Worm (Caenorhabditis elegans) whole organism, late embryonic: Measurements from ENCODE around the gene tmem-258.
A peak's percentile ranks its signal among the peaks of the same experiment; 100 is the strongest.
"Not testable (repeated sequence)": the region's sequence is repeated elsewhere in the genome, so short reads cannot be mapped to it uniquely, and the experiment has no call there.

ENCODE experiments used
- C08G9.2 ChIP-seq: sonication (generic microtip); optimal IDR thresholded peaks from 2 replicates; lab custom pipeline; 2016; ENCODE audit warnings: mild to moderate bottlenecking, missing genetic modification characterization, moderate library complexity, missing compliant biosample characterization
- C38D4.7 ChIP-seq: fragments of 200-800 bp; sonication (Bioruptor generic); optimal IDR thresholded peaks from 2 replicates; lab custom pipeline; 2018; ENCODE audit warnings: mild to moderate bottlenecking, missing genetic modification characterization, moderate library complexity, missing compliant biosample characterization
- K02D7.2 ChIP-seq: sonication (generic microtip); optimal IDR thresholded peaks from 2 replicates; lab custom pipeline; 2017; ENCODE audit warnings: mild to moderate bottlenecking, missing genetic modification characterization, missing compliant biosample characterization
- ahr-1 ChIP-seq: sonication (generic microtip); optimal IDR thresholded peaks from 2 replicates; lab custom pipeline; 2016; ENCODE audit warnings: missing genetic modification characterization, missing compliant biosample characterization
- ceh-14 ChIP-seq: sonication (generic microtip); optimal IDR thresholded peaks from 2 replicates; lab custom pipeline; 2016; ENCODE audit warnings: missing genotype, missing genetic modification characterization, missing compliant biosample characterization
- ceh-18 ChIP-seq: sonication (generic microtip); optimal IDR thresholded peaks from 2 replicates; lab custom pipeline; 2016; ENCODE audit warnings: missing genetic modification characterization, missing compliant biosample characterization
- ceh-19 ChIP-seq: fragments of 200-800 bp; sonication (Bioruptor generic); optimal IDR thresholded peaks from 2 replicates; lab custom pipeline; 2018; ENCODE audit warnings: mild to moderate bottlenecking, missing genetic modification characterization, missing compliant biosample characterization
- ceh-22 ChIP-seq: sonication (generic microtip); optimal IDR thresholded peaks from 2 replicates; lab custom pipeline; 2017; ENCODE audit warnings: missing biosample characterization, missing genetic modification characterization
- ceh-30 ChIP-seq: fragments of 150-350 bp; optimal IDR thresholded peaks from 2 replicates; lab custom pipeline; 2014; ENCODE audit warnings: missing biosample characterization, missing genetic modification characterization
- ceh-31 ChIP-seq: sonication (generic microtip); optimal IDR thresholded peaks from 2 replicates; lab custom pipeline; 2016; ENCODE audit warnings: missing genetic modification characterization, missing compliant biosample characterization
- ceh-9 ChIP-seq: sonication (generic microtip); optimal IDR thresholded peaks from 2 replicates; lab custom pipeline; 2016; ENCODE audit warnings: mild to moderate bottlenecking, missing genetic modification characterization, inconsistent platforms, missing compliant biosample characterization
- che-1 ChIP-seq: sonication (generic microtip); optimal IDR thresholded peaks from 2 replicates; lab custom pipeline; 2016; ENCODE audit warnings: mild to moderate bottlenecking, missing genetic modification characterization, missing compliant biosample characterization
- dmd-4 ChIP-seq: sonication (generic microtip); optimal IDR thresholded peaks from 2 replicates; lab custom pipeline; 2016; ENCODE audit warnings: borderline replicate concordance, missing genetic modification characterization, missing compliant biosample characterization
- dve-1 ChIP-seq: sonication (generic microtip); optimal IDR thresholded peaks from 2 replicates; lab custom pipeline; 2017; ENCODE audit warnings: antibody characterized with exemption, mild to moderate bottlenecking, missing genetic modification characterization, missing compliant biosample characterization
- elt-2 ChIP-seq: sonication (generic microtip); optimal IDR thresholded peaks from 2 replicates; lab custom pipeline; 2016; ENCODE audit warnings: missing genetic modification reagents, missing genetic modification characterization, missing compliant biosample characterization
- fax-1 ChIP-seq: sonication (generic microtip); optimal IDR thresholded peaks from 2 replicates; lab custom pipeline; 2016; ENCODE audit warnings: missing genotype, missing genetic modification characterization, missing compliant biosample characterization
- fkh-10 ChIP-seq: fragments of 150-350 bp; optimal IDR thresholded peaks from 2 replicates; lab custom pipeline; 2014; ENCODE audit warnings: missing biosample characterization, missing genetic modification reagents, missing genetic modification characterization
- hlh-13 ChIP-seq: fragments of 200-800 bp; sonication (Bioruptor generic); optimal IDR thresholded peaks from 2 replicates; lab custom pipeline; 2018; ENCODE audit warnings: mild to moderate bottlenecking, missing genetic modification characterization, missing compliant biosample characterization
- hlh-6 ChIP-seq: sonication (generic microtip); optimal IDR thresholded peaks from 2 replicates; lab custom pipeline; 2016; ENCODE audit warnings: missing genotype, missing genetic modification characterization, missing compliant biosample characterization
- hlh-8 ChIP-seq: sonication (generic microtip); optimal IDR thresholded peaks from 2 replicates; lab custom pipeline; 2016; ENCODE audit warnings: missing genotype, missing genetic modification characterization, missing compliant biosample characterization
- lim-6 ChIP-seq: sonication (generic microtip); optimal IDR thresholded peaks from 2 replicates; lab custom pipeline; 2016; ENCODE audit warnings: missing genetic modification characterization, missing compliant biosample characterization
- lin-11 ChIP-seq: fragments of 200-800 bp; sonication (Bioruptor generic); optimal IDR thresholded peaks from 2 replicates; lab custom pipeline; 2018; ENCODE audit warnings: mild to moderate bottlenecking, missing genetic modification characterization, missing compliant biosample characterization
- madf-2 ChIP-seq: sonication (generic microtip); optimal IDR thresholded peaks from 2 replicates; lab custom pipeline; 2017; ENCODE audit warnings: missing genetic modification characterization, missing compliant biosample characterization
- nfya-1 ChIP-seq: sonication (generic microtip); optimal IDR thresholded peaks from 2 replicates; lab custom pipeline; 2017; ENCODE audit warnings: missing genetic modification characterization, mild to moderate bottlenecking, missing compliant biosample characterization, antibody characterized with exemption, moderate library complexity
- nhr-11 ChIP-seq: fragments of 150-350 bp; optimal IDR thresholded peaks from 2 replicates; lab custom pipeline; 2014; ENCODE audit warnings: missing biosample characterization, missing genetic modification characterization
- odd-2 ChIP-seq: sonication (generic microtip); optimal IDR thresholded peaks from 2 replicates; lab custom pipeline; 2017; ENCODE audit warnings: antibody characterized with exemption, mild to moderate bottlenecking, missing genetic modification characterization, missing compliant biosample characterization
- pha-4 ChIP-seq: fragments of 150-350 bp; optimal IDR thresholded peaks from 2 replicates; lab custom pipeline; 2018; ENCODE audit warnings: missing biosample characterization, missing genetic modification reagents, missing genetic modification characterization
- pros-1 ChIP-seq: fragments of 150-350 bp; optimal IDR thresholded peaks from 2 replicates; lab custom pipeline; 2014; ENCODE audit warnings: missing biosample characterization, missing genetic modification reagents, missing genetic modification characterization
- ref-2 ChIP-seq: sonication (generic microtip); optimal IDR thresholded peaks from 2 replicates; lab custom pipeline; 2016; ENCODE audit warnings: missing genetic modification characterization, missing compliant biosample characterization
- rnt-1 ChIP-seq: sonication (generic microtip); optimal IDR thresholded peaks from 2 replicates; lab custom pipeline; 2016; ENCODE audit warnings: missing genetic modification characterization, missing compliant biosample characterization
- sdc-2 ChIP-seq: sonication (generic microtip); optimal IDR thresholded peaks from 2 replicates; lab custom pipeline; 2016; ENCODE audit warnings: missing genotype, missing genetic modification characterization, missing compliant biosample characterization
- sox-2 ChIP-seq: fragments of 200-800 bp; sonication (Bioruptor generic); IDR thresholded peaks from 2 replicates; pipeline ENCODE4 v1.3.6; 2022; ENCODE audit warnings: missing genetic modification reagents, missing genetic modification characterization, missing compliant biosample characterization
- sox-4 ChIP-seq: sonication (generic microtip); optimal IDR thresholded peaks from 2 replicates; lab custom pipeline; 2017; ENCODE audit warnings: mild to moderate bottlenecking, missing genetic modification characterization, inconsistent platforms, missing compliant biosample characterization
- tbx-2 ChIP-seq: sonication (generic microtip); optimal IDR thresholded peaks from 2 replicates; lab custom pipeline; 2016; ENCODE audit warnings: missing genetic modification characterization, missing compliant biosample characterization
- ttx-3 ChIP-seq: sonication (generic microtip); optimal IDR thresholded peaks from 2 replicates; lab custom pipeline; 2016; ENCODE audit warnings: missing genetic modification reagents, missing genetic modification characterization, missing compliant biosample characterization
- unc-3 ChIP-seq, 2 experiments: fragments of 200-800 bp in 1 of 2; sonication (Bioruptor generic) in 1 of 2; sonication (generic microtip) in 1 of 2; conservative IDR thresholded peaks in 1 of 2; optimal IDR thresholded peaks in 1 of 2; 2 replicates each; pipeline versions ENCODE4 v1.3.6 to Lab custom; 2016 to 2022; ENCODE audit warnings: missing compliant biosample characterization in 2 of 2, missing genetic modification characterization in 2 of 2, missing genetic modification reagents in 1 of 2
- unc-42 ChIP-seq: sonication (generic microtip); optimal IDR thresholded peaks from 2 replicates; lab custom pipeline; 2016; ENCODE audit warnings: missing genotype, missing genetic modification characterization, missing compliant biosample characterization
- ztf-16 ChIP-seq: sonication (generic microtip); optimal IDR thresholded peaks from 2 replicates; lab custom pipeline; 2017; ENCODE audit warnings: missing genetic modification characterization, missing compliant biosample characterization

Gene tmem-258

DNA sequence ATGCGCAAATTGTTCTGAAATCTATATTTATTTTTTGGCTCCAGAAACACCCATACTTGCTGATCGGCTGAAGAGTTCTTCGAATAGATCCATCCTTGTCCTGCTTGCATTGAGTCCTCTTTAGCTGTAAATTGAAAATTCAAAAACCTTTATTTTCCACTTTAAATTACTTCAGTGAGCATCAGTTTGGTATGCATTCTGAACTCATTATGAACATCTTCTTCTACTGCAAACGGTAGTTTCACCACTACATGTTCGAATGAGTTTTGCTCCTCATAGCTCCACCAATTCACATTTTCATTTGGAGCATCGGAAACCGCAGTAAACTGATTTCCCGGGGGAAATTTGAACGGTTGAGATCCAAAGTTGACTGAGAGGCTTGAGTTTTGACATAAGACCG is 12.8 kb upstream of the tmem-258 start:
- TF ChIP-seq K02D7.2 (tag; lab: Kevin White, UChicago) (no peak), sox-4 (tag; lab: Kevin White, UChicago) (no peak), C38D4.7 (GFP tag; lab: Kevin White, UChicago) (no peak)

DNA sequence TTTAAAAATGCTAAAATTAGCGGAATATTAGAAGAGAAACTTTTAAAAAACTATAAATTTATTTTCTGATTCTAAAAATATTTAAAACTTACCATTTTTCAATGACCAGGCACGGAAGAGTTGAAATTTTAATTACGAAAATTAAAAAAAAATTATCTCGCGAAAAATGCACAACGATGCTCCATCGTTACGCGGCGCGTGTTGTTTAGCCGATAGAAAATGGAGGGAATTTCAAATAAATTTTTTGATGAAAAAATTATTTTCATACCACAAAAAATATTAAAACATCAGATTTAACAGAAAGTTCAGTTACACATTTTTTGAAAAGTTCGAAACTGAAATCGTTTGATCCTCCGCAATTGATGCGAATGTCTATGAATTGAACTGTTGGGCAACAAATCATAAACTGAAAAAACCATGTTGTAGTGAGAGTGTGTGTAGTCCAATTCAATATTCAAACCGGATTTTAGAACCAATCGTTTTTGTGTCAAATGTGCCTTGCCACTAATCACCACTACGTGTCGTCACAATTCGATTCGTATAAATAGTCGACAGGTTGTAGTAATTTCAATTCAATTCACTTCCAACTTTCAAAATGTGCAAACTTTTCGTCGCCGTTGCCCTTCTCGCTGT is 11.7 kb upstream of the tmem-258 start, which contains the start of the genes tofu-2 and spig-1:
TSS of gene tofu-2 (minus strand) at position 116 of the 633 bp plus-strand sequence.
TSS of gene spig-1 (plus strand) at position 583 of the 633 bp plus-strand sequence.
- TF ChIP-seq ceh-9 (tag; lab: Kevin White, UChicago) (no peak), hlh-8 (tag; lab: Kevin White, UChicago) (no peak), ceh-22 (tag; lab: Kevin White, UChicago) (no peak), unc-42 (no peak), dmd-4 (tag; lab: Kevin White, UChicago) (no peak), pros-1 (no peak), odd-2 (tag; lab: Kevin White, UChicago) (no peak), che-1 (tag; lab: Kevin White, UChicago) (no peak), hlh-13 (GFP tag; lab: Kevin White, UChicago) (no peak), sox-2 (GFP tag; lab: Robert Waterston, UW) (no peak)

DNA sequence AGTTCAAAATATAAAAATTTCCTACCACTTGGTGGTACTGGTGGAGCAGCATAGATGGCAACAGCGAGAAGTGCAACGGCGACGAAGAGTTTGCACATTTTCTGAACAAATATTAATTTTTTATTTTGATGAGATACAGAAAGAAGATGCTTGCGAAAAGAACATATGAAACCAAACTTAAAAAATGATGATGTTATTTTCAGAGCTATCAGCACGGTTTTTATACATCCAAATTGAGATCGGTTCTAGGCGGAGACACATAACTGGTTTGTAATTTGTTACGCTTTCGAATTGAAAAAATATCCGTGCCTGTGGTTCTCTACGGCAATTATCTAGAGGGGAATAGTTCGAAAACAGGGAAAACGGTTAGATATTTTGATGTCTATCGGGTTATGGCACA is 9.9 kb upstream of the tmem-258 start, which contains the start of gene txt-17:
TSS of gene txt-17 (minus strand) at position 101 of the 400 bp plus-strand sequence.
- TF ChIP-seq pha-4 (no peak), ttx-3 (no peak), nhr-11 (tag; lab: Kevin White, UChicago) (no peak), sox-4 (tag; lab: Kevin White, UChicago) (no peak)

DNA sequence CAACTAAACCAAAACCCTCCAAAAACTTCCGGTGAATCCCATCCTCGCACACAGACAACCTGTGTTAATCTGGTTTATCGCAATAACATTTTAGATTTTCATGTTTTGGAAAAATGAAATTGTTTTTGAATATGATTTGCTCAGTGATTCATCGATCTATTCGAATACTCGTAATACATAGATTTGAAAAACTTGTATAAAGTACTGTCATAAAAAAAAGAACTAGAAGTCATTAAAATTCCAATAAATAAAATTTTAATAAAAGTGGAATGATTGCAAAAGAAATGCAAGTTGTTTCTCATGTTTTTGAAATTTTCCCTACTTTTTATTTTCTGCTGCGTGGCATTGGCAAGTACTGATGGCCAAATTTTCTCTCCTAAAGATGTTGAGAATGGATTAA is 8.4 kb upstream of the tmem-258 start, which contains the start of gene spig-8:
TSS of gene spig-8 (plus strand) at position 301 of the 400 bp plus-strand sequence.
- TF ChIP-seq C08G9.2 (tag; lab: Kevin White, UChicago), result no peak
- no peak for TF ChIP-seq dmd-4 (tag; lab: Kevin White, UChicago)
- TF ChIP-seq fax-1 (tag; lab: Kevin White, UChicago), result no peak
- TF ChIP-seq ztf-16 (tag; lab: Kevin White, UChicago), result no peak

DNA sequence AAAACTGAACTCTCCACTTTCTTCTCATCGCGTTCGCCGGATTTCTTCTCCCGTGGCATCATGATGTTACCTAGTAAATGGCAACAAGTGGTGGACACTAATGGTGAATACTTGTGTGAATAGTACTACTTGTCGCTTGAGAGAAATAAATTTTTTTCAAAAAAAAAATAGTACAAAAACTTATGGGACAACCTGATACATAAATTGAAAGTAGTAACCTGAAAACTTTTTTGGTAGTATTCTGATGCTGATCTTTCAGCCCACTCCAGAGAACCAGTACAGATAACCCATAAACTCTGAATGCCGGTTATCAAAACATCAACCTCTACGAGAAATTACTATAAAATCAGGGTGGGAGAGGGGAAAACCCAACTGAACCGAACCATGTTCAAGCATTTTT is 5.2 kb upstream of the tmem-258 start, which contains the start of gene Y57E12AL.2:
TSS of gene Y57E12AL.2 (plus strand) at position 301 of the 400 bp plus-strand sequence.
- not testable (repeated sequence) for TF ChIP-seq nfya-1; sdc-2 (tag; lab: Kevin White, UChicago); elt-2 (tag; lab: Kevin White, UChicago)

DNA sequence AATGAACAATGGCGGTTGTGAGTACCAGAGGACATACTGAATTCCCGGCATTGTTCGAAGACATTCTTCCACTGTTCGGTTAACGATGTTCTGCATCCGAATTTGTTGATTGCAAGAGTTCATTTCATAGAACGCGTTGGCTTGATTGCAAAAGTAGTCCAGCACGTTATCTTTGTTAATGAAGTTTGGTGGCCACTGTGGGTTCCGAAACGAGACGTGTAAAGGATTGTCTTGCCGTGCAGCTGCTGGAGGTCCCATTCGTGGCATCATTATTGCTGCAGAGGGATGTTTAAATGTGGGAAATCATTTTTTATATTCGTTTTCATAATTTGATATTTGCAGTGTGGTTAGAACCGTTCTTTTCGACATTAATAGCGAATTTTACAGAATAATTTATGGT is 3.6 kb upstream of the tmem-258 start, which contains the start of gene mdt-6:
TSS of gene mdt-6 (minus strand) at position 275 of the 400 bp plus-strand sequence.
- TF ChIP-seq ceh-22 (tag; lab: Kevin White, UChicago), result no peak
- TF ChIP-seq lim-6 (tag; lab: Kevin White, UChicago), result no peak
- no peak for TF ChIP-seq ceh-14 (tag; lab: Kevin White, UChicago)
- no peak for TF ChIP-seq unc-3 (GFP tag; conservative IDR thresholded peaks at IDR 0.05; lab: Robert Waterston, UW)
- no peak for TF ChIP-seq unc-3 (tag; optimal IDR thresholded peaks at IDR 0.05; lab: Kevin White, UChicago)

DNA sequence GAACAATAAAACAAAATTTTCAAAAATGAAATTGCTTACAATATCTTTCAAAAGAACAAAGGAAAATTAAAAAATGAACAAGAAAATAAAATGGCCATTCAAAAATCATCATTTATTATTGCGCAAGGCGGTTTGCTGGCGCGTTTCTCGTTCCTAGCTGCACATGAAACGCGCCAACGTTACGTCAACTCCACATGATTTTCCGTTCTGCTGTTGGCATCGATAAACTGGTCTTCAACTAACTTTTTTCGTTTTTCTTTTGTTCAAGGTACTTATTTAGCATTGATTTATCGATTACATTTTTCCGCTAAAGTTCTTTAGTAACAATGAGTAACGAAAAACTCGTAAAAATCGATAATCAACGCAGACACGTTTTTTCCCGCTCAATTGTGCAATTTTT is 2.6 kb upstream of the tmem-258 start, which contains the start of the genes Y57E12AL.6 and Y57E12AL.1:
TSS of gene Y57E12AL.6 (minus strand) at position 75 of the 400 bp plus-strand sequence.
TSS of gene Y57E12AL.1 (plus strand) at position 135 of the 400 bp plus-strand sequence.
- TF ChIP-seq fkh-10 (GFP tag; lab: Kevin White, UChicago) (no peak), tbx-2 (tag; lab: Kevin White, UChicago) (peak; percentile 75), C38D4.7 (GFP tag; lab: Kevin White, UChicago) (peak; percentile 46), ceh-19 (peak; percentile 48), fax-1 (tag; lab: Kevin White, UChicago) (peak; percentile 39), dve-1 (tag; lab: Kevin White, UChicago) (peak; percentile 74), lin-11 (peak; percentile 51), ceh-18 (peak; percentile 72), odd-2 (tag; lab: Kevin White, UChicago) (peak; percentile 34), hlh-6 (tag; lab: Kevin White, UChicago) (peak; percentile 56), madf-2 (peak; percentile 62), ceh-30 (tag; lab: Kevin White, UChicago) (no peak), ahr-1 (tag; lab: Kevin White, UChicago) (no peak), sox-4 (tag; lab: Kevin White, UChicago) (peak; percentile 41), ref-2 (tag; lab: Kevin White, UChicago) (peak; percentile 40), rnt-1 (tag; lab: Kevin White, UChicago) (peak; percentile 71), ceh-31 (tag; lab: Kevin White, UChicago) (peak; percentile 67), ceh-14 (tag; lab: Kevin White, UChicago) (peak; percentile 85)
